Worm (Caenorhabditis elegans) whole organism, late embryonic: ENCODE data around the gene K02E2.6.
A peak's percentile ranks its signal among the peaks of the same experiment; 100 is the strongest.

Experiments used
- K09A11.1 ChIP-seq: sonication (generic microtip); optimal IDR thresholded peaks from 2 replicates; lab custom pipeline; 2017; ENCODE audit warnings: antibody characterized with exemption, mild to moderate bottlenecking, missing genetic modification characterization, missing compliant biosample characterization; ENCODE audit not compliant: insufficient read depth
- T23F11.4 ChIP-seq: fragments of 200-800 bp; sonication (Bioruptor generic); optimal IDR thresholded peaks from 2 replicates; lab custom pipeline; 2018; ENCODE audit warnings: mild to moderate bottlenecking, missing genetic modification characterization, missing compliant biosample characterization
- ahr-1 ChIP-seq: sonication (generic microtip); optimal IDR thresholded peaks from 2 replicates; lab custom pipeline; 2016; ENCODE audit warnings: missing genetic modification characterization, missing compliant biosample characterization
- ceh-14 ChIP-seq: sonication (generic microtip); optimal IDR thresholded peaks from 2 replicates; lab custom pipeline; 2016; ENCODE audit warnings: missing genotype, missing genetic modification characterization, missing compliant biosample characterization
- ceh-18 ChIP-seq: sonication (generic microtip); optimal IDR thresholded peaks from 2 replicates; lab custom pipeline; 2016; ENCODE audit warnings: missing genetic modification characterization, missing compliant biosample characterization
- ceh-30 ChIP-seq: fragments of 150-350 bp; optimal IDR thresholded peaks from 2 replicates; lab custom pipeline; 2014; ENCODE audit warnings: missing biosample characterization, missing genetic modification characterization
- ceh-31 ChIP-seq: sonication (generic microtip); optimal IDR thresholded peaks from 2 replicates; lab custom pipeline; 2016; ENCODE audit warnings: missing genetic modification characterization, missing compliant biosample characterization
- ceh-34 ChIP-seq: sonication (generic microtip); optimal IDR thresholded peaks from 2 replicates; lab custom pipeline; 2016; ENCODE audit warnings: mild to moderate bottlenecking, missing genetic modification characterization, missing compliant biosample characterization
- ceh-48 ChIP-seq: sonication (generic microtip); optimal IDR thresholded peaks from 2 replicates; lab custom pipeline; 2016; ENCODE audit warnings: missing genetic modification characterization, inconsistent platforms, missing compliant biosample characterization
- dve-1 ChIP-seq: sonication (generic microtip); optimal IDR thresholded peaks from 2 replicates; lab custom pipeline; 2017; ENCODE audit warnings: antibody characterized with exemption, mild to moderate bottlenecking, missing genetic modification characterization, missing compliant biosample characterization
- elt-4 ChIP-seq: sonication (generic microtip); optimal IDR thresholded peaks from 2 replicates; lab custom pipeline; 2016; ENCODE audit warnings: missing genetic modification characterization, missing compliant biosample characterization
- ets-4 ChIP-seq: sonication (generic microtip); optimal IDR thresholded peaks from 2 replicates; lab custom pipeline; 2016; ENCODE audit warnings: missing genetic modification characterization, missing compliant biosample characterization
- eyg-1 ChIP-seq: sonication (generic microtip); optimal IDR thresholded peaks from 2 replicates; lab custom pipeline; 2016; ENCODE audit warnings: missing genotype, missing genetic modification characterization, missing compliant biosample characterization
- fkh-10 ChIP-seq: fragments of 150-350 bp; optimal IDR thresholded peaks from 2 replicates; lab custom pipeline; 2014; ENCODE audit warnings: missing biosample characterization, missing genetic modification reagents, missing genetic modification characterization
- hlh-30 ChIP-seq: sonication (generic microtip); optimal IDR thresholded peaks from 2 replicates; lab custom pipeline; 2017; ENCODE audit warnings: antibody characterized with exemption, missing genetic modification characterization, missing compliant biosample characterization; ENCODE audit not compliant: insufficient read depth
- madf-2 ChIP-seq: sonication (generic microtip); optimal IDR thresholded peaks from 2 replicates; lab custom pipeline; 2017; ENCODE audit warnings: missing genetic modification characterization, missing compliant biosample characterization
- nfya-1 ChIP-seq: sonication (generic microtip); optimal IDR thresholded peaks from 2 replicates; lab custom pipeline; 2017; ENCODE audit warnings: missing genetic modification characterization, mild to moderate bottlenecking, missing compliant biosample characterization, antibody characterized with exemption, moderate library complexity
- nhr-11 ChIP-seq: fragments of 150-350 bp; optimal IDR thresholded peaks from 2 replicates; lab custom pipeline; 2014; ENCODE audit warnings: missing biosample characterization, missing genetic modification characterization
- npax-4 ChIP-seq: sonication (generic microtip); optimal IDR thresholded peaks from 2 replicates; lab custom pipeline; 2016; ENCODE audit warnings: missing genetic modification characterization, missing compliant biosample characterization
- odd-2 ChIP-seq: sonication (generic microtip); optimal IDR thresholded peaks from 2 replicates; lab custom pipeline; 2017; ENCODE audit warnings: antibody characterized with exemption, mild to moderate bottlenecking, missing genetic modification characterization, missing compliant biosample characterization
- pat-9 ChIP-seq: fragments of 200-800 bp; sonication (Bioruptor generic); optimal IDR thresholded peaks from 2 replicates; lab custom pipeline; 2018; ENCODE audit warnings: mild to moderate bottlenecking, missing genetic modification characterization, moderate library complexity, missing compliant biosample characterization
- pax-1 ChIP-seq: fragments of 150-350 bp; optimal IDR thresholded peaks from 2 replicates; lab custom pipeline; 2014; ENCODE audit warnings: missing biosample characterization, missing genetic modification characterization
- pha-2 ChIP-seq: sonication (generic microtip); optimal IDR thresholded peaks from 2 replicates; lab custom pipeline; 2017; ENCODE audit warnings: mild to moderate bottlenecking, missing genetic modification characterization, missing compliant biosample characterization
- pqm-1 ChIP-seq: sonication (generic microtip); optimal IDR thresholded peaks from 2 replicates; lab custom pipeline; 2016; ENCODE audit warnings: missing genetic modification characterization, missing compliant biosample characterization
- sox-4 ChIP-seq: sonication (generic microtip); optimal IDR thresholded peaks from 2 replicates; lab custom pipeline; 2017; ENCODE audit warnings: mild to moderate bottlenecking, missing genetic modification characterization, inconsistent platforms, missing compliant biosample characterization
- syd-9 ChIP-seq: sonication (generic microtip); optimal IDR thresholded peaks from 2 replicates; lab custom pipeline; 2016; ENCODE audit warnings: mild to moderate bottlenecking, missing genetic modification characterization, moderate library complexity, missing compliant biosample characterization
- tbx-2 ChIP-seq: sonication (generic microtip); optimal IDR thresholded peaks from 2 replicates; lab custom pipeline; 2016; ENCODE audit warnings: missing genetic modification characterization, missing compliant biosample characterization
- tbx-7 ChIP-seq: sonication (generic microtip); optimal IDR thresholded peaks from 2 replicates; lab custom pipeline; 2016; ENCODE audit warnings: missing genotype, missing genetic modification characterization, missing compliant biosample characterization
- ttx-3 ChIP-seq: sonication (generic microtip); optimal IDR thresholded peaks from 2 replicates; lab custom pipeline; 2016; ENCODE audit warnings: missing genetic modification reagents, missing genetic modification characterization, missing compliant biosample characterization
- unc-42 ChIP-seq: sonication (generic microtip); optimal IDR thresholded peaks from 2 replicates; lab custom pipeline; 2016; ENCODE audit warnings: missing genotype, missing genetic modification characterization, missing compliant biosample characterization
- unc-86 ChIP-seq: sonication (generic microtip); optimal IDR thresholded peaks from 2 replicates; lab custom pipeline; 2016; ENCODE audit warnings: missing genetic modification characterization, missing compliant biosample characterization
- ztf-16 ChIP-seq: sonication (generic microtip); optimal IDR thresholded peaks from 2 replicates; lab custom pipeline; 2017; ENCODE audit warnings: missing genetic modification characterization, missing compliant biosample characterization

The K02E2.6 gene

ce11 chrV:20380320-20380719, at the start of gene K02E2.6:
K02E2.6 (plus strand) TSS chrV:20380561.
- TF ChIP-seq ahr-1 (tag; lab: Kevin White, UChicago) (no peak), ceh-48 (tag; lab: Kevin White, UChicago) (peak; percentile 48), unc-42 (tag; lab: Kevin White, UChicago) (no peak), elt-4 (tag; lab: Kevin White, UChicago) (no peak), ceh-31 (peak; percentile 13), syd-9 (tag; lab: Kevin White, UChicago) (no peak), ceh-18 (tag; lab: Kevin White, UChicago) (no peak), hlh-30 (tag; lab: Kevin White, UChicago) (peak; percentile 63), ets-4 (tag; lab: Kevin White, UChicago) (no peak), nfya-1 (peak; percentile 23), tbx-7 (no peak), T23F11.4 (GFP tag; lab: Kevin White, UChicago) (no peak)
- TF ChIP-seq, all 69 proteins: peak for 4

- TF ChIP-seq pha-2 (tag; lab: Kevin White, UChicago) (no peak), dve-1 (tag; lab: Kevin White, UChicago) (no peak), eyg-1 (tag; lab: Kevin White, UChicago) (no peak), T23F11.4 (GFP tag; lab: Kevin White, UChicago) (no peak), ceh-18 (tag; lab: Kevin White, UChicago) (no peak)
These were observed 45.1 kb upstream of the K02E2.6 start, which contains the start of gene Y38H6A.5 for ce11 chrV:20335264-20335663. Y38H6A.5 (minus strand) TSS chrV:20335364.

DNA sequence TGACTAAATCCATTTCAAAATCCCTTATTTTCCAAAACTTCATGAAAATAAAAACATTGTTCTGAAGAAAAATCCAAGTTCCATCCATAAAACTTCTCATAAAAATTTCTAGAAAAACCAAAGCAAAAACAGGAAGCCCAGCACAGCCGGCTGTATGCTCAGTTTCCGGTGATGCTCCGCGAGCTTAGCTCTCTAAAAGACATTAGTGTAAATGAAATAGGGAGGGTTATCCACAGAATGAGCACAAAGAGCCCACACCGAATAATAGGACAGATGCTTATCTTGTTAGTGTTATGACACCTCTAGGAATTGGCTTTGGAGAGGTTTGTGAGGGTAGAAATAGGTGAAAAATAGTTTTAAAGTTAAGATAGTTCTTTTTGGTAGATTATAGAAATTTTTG, 42.3 kb upstream of the K02E2.6 start:
- TF ChIP-seq ceh-14 (no peak), unc-42 (tag; lab: Kevin White, UChicago) (peak; percentile 38)

ce11 chrV:20338870-20339269, 41.5 kb upstream of the K02E2.6 start:
- TF ChIP-seq ceh-18 (tag; lab: Kevin White, UChicago) (no peak), unc-42 (tag; lab: Kevin White, UChicago) (peak; percentile 45), ztf-16 (no peak), pqm-1 (tag; lab: Kevin White, UChicago) (no peak), hlh-30 (tag; lab: Kevin White, UChicago) (no peak)
- TF ChIP-seq, all 69 proteins: peak for 1

DNA sequence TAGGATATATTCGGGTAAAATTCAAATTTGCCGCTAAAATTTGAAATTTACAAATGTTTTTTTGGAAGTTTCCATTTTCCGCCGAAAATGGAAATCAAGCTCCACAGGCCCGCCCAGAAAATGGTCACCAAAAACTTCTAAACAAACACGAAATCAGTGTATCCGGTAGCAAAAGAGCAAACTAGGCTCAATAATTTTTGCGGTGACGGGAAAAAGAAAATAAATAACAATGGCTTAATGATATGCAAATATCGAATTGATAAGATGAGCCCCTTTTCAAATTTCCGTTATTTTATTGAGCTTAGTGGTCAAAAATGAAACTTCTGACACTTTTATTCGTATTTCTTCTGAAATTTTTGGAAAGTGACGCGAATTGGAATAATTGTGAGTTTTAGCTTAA, 35.5 kb upstream of the K02E2.6 start, which contains the start of gene Y38H6A.3:
TSS of gene Y38H6A.3 (plus strand) at position 301 of the 400 bp plus-strand sequence.
- TF ChIP-seq pax-1 (tag; lab: Kevin White, UChicago) = no peak
- TF ChIP-seq unc-86 (tag; lab: Kevin White, UChicago) = no peak
- TF ChIP-seq sox-4 = no peak
- TF ChIP-seq npax-4 = no peak
- TF ChIP-seq pha-2 (tag; lab: Kevin White, UChicago) = no peak
- TF ChIP-seq madf-2 (tag; lab: Kevin White, UChicago) = no peak
- TF ChIP-seq ttx-3 (tag; lab: Kevin White, UChicago) = no peak
- no peak for TF ChIP-seq odd-2

DNA sequence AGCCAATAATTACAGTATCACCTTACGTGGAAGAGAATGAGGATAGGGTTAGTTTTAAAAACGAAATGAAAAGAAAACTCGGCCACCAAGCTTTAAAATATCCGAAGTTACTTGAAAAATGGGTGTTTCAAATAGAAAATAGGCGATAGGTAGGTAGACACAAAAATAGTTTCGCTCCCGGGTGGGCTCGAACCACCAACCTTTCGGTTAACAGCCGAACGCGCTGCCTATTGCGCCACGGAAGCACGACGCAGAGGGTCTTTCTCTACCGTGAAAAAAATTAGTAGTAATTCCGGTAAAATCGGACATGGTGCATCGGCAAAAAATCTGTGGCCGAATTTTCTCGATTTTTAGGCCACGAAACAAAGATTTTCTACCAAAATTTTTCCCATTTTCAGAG, 32.7 kb upstream of the K02E2.6 start:
- TF ChIP-seq ceh-34 (no peak), pat-9 (tag; lab: Kevin White, UChicago) (no peak), odd-2 (no peak), T23F11.4 (GFP tag; lab: Kevin White, UChicago) (no peak), ceh-30 (tag; lab: Kevin White, UChicago) (no peak), nhr-11 (tag; lab: Kevin White, UChicago) (no peak), K09A11.1 (tag; lab: Kevin White, UChicago) (no peak), tbx-2 (no peak), fkh-10 (no peak)
